Fruit fly (Drosophila melanogaster) whole organism, larva: Measurements from ENCODE around the gene Flo2.

Experiments used
- noc ChIP-seq: fragments of 200-800 bp; sonication (Bioruptor generic); optimal IDR thresholded peaks from 3 replicates; lab custom pipeline; 2019; ENCODE audit warnings: missing biosample characterization, mild to moderate bottlenecking, missing genetic modification characterization, moderate library complexity

Flo2 gene

DNA sequence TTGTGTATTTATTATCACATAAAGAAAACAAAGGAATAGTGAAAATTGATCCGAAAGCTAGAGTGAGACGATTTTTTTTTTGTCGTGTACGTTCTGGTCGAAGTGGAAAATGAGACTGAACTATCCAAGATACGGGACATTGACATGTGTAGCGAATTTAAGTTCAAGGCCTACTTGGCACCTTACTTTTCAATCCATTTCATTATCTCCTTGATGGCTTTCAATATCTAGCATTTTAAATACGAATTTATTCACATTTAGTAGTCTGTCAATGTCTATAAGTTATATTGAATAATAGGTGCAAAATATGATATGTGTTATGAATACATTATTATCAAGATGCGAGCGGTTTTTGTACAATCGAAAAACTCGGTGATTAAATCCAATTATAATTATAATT, 89.7 kb downstream of the Flo2 start, which contains the start of gene CG32591:
Gene CG32591, minus strand, starts transcription at position 101 of the 400 bp plus-strand sequence.
- TF ChIP-seq noc (tag; lab: Kevin White, UChicago), result no peak

DNA sequence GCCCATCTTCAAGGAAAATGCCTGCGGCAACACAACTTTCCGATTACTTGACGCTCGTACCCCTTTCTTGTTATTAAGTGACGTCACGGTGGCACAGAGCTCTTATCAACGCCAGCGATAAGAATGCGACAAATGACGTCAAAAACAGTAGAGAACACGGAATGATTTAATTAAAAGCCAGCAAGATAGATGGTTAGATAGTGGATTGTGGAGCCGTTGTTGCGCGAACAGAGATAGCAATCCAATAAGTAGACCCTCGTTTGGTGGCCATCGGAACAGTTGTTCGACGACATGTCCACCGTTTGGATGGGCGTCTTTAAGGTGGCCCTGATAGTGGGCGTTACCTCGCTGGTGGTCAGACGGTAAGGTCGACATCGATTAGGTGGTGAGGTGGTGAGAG, 90.6 kb downstream of the Flo2 start:
- peak; percentile 9 for TF ChIP-seq noc (tag; lab: Kevin White, UChicago)

DNA sequence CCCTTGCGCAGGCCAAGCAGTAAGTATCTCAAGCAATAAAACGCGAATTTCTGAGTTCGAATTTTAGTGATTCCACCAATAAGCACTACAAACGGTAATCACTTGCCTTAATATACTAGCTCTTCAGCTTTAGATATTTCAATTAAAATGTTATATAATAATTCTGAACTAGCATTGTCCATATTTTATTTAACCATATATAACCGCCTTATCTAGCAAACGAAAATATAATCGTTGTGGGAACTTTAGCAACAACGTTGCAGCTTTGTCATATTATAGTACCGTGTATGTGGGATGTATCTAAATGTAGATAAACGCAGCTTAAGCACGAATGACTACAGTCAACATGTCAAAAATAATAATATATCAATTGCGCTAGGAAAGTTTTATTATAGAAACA, 92.1 kb downstream of the Flo2 start:
- TF ChIP-seq noc (tag; lab: Kevin White, UChicago), result no peak

DNA sequence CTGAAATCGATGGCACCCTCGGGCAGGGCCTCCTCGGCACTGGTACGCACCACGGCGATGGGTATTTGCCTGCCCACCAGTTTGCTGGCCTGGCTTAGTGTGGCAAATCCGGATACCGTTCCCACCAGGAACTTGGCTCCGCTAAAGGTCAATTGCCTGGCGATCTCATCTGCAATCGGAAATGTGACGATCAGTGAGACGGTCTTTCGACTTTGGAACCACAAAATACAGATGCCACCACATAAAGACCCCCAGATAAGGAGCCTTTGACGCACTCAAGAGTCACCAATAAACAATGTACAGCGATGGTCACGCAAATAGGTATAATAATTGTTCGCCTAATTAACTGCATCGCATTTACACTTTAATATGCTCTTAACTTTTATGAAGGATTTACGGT, 97.1 kb downstream of the Flo2 start:
- peak; percentile 28 for TF ChIP-seq noc (tag; lab: Kevin White, UChicago)

DNA sequence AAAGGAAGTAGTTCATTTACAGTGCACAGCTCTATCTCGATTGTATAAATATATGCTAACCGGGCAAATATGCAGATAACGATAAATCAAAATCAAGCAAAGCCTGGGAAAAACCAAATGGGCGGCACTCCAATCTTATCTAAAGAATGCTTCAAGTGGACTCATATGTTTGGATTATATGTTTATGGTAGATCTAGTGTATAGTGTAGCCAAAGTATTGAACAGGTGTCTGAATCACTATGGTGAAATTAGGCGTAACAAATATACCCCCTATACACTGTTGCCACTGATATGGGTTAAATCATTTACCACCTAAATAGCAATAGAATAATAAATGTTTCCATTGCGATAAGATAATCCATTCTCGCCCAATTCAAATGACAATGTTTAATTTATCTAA, 107.3 kb downstream of the Flo2 start:
- peak; percentile 59 for TF ChIP-seq noc (tag; lab: Kevin White, UChicago)

DNA sequence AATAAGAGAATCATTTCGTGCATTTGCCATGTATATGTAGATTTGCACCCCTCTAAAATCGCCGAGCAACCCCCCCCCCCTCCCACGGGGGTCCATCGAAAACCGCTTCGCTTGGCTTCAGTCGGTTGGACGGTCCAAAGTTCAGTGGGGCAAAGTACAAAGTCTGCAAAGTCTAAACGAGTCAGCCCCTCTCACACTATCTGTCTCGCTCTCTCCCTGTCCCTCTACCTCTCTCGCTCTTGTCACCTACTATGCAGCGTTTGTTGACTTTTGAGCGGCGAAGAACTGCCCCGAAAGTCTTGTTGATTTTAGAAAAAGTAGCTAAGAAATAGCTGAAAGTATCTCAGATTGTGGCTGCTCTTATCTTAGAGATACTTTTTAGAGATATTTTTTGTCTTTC, 108.2 kb downstream of the Flo2 start:
- peak; percentile 40 for TF ChIP-seq noc (tag; lab: Kevin White, UChicago)

DNA sequence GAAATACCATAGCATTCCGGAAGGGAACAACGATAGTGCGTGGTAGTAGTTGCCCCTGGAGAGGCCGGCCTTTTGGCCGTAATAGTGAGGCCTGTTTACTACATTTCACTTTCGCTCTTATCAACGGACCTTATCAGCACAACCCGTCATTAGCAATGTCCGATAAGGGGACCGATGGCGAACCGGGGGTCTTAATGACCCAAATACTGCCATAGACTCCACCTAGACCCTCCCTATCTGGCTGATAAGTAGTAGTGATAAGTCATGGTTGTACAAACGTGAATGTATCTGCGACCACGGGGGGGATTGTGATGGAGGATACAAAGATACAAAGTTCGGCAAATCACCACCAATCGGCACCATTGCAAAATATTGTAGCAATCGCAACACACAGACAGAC, 110.1 kb downstream of the Flo2 start:
- peak; percentile 38 for TF ChIP-seq noc (tag; lab: Kevin White, UChicago)

DNA sequence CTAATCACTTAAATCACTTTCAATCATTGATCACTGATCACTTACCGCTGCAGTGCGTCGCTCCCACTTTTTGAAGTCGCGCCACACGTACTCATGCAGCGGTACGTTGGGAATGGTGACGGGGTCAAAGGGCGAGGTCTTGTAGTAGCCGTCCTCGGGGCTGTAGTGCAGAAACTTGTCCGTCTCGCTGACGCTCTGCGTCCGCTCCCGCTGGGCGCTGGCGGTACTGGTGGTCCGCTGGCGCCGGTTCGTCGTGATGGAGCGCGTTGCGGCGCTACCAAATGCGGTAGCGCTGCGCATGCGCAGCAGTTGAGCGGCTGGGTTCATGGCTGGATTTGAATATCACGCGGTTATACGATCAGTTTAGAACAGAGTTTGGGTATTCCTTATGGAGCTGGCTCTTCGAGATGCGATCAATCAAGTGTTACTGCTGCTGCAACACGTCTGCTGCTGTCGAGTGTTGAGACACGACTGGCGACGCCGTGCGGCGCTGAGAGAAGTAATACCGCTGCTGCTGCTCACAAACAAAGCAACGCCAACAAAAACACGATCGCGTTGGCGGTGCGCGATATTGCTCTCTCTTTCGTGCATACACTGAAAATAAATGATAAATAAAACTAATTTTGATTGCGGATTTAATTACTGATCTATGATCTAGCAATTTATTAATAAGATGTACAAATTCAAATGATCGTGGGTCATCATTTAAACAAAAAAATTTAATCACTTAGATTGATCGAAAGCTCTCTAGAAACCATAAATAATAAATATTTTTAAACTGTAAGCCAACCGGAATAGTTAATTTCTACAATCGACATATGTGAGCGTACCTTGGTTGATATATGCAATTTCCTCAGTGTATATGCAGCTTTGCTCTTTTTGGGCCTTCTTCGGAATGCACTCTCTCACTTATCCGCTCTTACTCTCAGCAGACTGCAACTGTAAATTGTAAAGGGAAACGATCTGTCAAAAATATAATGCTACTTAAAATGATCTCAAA, 111.4 kb downstream of the Flo2 start:
- TF ChIP-seq noc (tag; lab: Kevin White, UChicago), result peak; percentile 74

DNA sequence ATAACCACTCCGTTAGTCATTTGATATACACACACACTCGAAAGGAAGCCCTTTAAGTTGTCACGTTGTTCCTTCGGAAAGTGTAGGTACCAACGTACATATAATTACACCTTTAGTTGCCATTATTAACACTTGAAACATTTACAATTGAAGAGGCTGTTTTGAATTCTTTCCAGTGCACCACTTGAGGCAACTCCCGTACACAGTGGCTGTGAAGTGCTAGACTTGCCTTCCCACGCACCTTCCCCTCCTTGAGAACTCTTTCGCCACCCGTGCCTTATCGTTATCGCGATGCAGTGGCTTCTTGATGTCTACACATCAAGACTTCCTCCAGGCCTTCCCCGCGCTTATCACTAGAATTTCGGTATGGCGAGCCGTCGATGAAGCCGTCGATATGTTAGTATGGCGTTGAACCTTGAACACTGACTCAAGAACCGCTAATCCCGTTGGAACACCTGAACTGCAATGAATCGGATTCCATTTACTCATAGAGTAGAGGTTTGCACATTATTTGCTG, 112.2 kb downstream of the Flo2 start:
- TF ChIP-seq noc (tag; lab: Kevin White, UChicago), result no peak

DNA sequence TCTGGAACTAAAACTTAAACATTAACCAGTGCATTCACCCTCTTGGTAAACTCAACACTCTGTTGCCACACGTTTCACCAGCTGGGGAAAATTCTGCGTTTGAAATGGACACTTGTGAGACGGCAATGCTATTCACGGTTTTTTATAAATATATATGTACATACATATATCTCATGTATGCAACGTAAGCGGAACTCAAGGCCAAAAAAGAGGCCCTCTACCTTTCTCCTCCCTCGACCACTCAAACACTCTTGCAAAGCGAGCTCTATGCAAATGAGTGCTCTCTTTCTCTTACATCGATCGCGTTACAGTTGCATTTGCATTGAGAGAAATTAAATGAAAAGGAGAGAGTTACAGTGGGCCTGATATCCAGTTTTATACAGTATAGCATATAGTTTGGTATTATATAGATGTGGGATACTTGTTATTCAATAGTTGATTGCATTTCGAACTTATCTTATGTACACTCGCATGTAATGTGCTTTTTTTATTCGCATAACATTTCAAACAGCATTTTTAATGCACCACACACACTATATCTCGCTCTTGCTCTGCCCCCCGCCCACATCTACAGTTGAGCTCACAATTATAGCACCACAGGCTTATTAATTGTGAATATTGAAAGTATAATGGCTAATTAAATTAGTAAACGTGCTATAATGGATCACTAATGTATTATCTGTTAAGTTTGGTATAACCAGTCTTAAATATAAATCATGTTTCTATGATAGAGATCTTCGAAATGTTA, 113.1 kb downstream of the Flo2 start:
- TF ChIP-seq noc (tag; lab: Kevin White, UChicago), result no peak

DNA sequence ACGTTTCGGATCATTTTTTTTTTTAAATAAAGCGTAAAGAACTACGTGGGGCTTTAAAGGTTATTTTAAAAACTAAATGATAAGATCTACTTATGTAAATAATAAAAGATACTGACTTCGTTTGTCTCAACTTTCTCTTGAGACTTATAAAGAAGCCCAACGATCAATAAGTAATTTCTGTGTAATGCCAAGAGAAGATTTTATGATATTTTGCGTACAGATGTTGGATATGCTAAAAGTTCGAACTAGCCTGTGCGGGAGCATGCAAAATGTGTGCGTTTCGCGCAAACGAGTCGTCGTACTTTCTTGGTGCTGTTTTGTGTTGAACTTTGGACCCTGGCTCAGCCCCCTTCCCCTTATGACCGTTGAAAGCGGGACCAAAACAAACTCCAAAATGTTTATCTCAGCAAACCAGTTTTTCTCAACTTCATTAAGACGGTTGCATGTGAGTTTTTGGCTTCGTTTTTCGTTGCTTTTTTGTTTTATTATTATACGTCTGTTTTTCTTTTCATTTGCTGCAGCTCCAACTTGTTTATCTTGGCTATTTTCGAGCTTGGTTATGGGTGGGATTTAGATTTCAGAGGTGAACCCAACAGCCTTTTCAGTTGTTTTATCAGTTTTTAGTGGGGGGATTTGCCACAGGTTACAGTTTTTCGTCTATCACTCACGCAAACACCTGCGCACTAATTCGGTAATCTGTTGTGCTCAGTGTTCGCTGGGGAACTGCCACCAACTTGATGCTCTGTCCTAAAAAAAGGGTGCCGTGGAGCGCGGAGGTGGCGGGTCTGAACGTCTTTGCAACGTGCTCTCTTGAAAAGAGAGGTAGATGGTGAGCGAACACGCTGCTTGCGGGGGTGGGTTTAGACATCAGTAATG, 113.9 kb downstream of the Flo2 start, which contains the start of gene pdgy:
Gene pdgy, minus strand, starts transcription at position 688 of the 876 bp plus-strand sequence.
- no peak for TF ChIP-seq noc (tag; lab: Kevin White, UChicago)

DNA sequence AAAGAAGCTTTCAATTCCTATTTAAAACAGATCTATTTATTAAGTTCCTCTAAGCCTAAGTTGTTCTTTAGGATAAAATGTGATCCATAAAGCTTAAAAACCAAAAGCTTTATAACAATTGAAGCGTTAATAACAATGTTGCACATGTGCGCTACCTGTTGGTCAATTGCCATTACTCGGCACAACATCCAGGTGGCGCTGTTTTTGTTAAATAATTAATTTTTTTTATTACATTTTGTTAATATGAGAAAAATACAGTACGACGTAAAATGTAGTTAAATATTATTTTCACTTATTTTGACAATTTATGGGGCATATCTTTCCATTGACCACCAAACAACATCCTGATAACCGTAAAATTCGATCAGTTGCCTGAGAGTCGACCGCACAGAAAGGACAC, 114.7 kb downstream of the Flo2 start:
- no peak for TF ChIP-seq noc (tag; lab: Kevin White, UChicago)

DNA sequence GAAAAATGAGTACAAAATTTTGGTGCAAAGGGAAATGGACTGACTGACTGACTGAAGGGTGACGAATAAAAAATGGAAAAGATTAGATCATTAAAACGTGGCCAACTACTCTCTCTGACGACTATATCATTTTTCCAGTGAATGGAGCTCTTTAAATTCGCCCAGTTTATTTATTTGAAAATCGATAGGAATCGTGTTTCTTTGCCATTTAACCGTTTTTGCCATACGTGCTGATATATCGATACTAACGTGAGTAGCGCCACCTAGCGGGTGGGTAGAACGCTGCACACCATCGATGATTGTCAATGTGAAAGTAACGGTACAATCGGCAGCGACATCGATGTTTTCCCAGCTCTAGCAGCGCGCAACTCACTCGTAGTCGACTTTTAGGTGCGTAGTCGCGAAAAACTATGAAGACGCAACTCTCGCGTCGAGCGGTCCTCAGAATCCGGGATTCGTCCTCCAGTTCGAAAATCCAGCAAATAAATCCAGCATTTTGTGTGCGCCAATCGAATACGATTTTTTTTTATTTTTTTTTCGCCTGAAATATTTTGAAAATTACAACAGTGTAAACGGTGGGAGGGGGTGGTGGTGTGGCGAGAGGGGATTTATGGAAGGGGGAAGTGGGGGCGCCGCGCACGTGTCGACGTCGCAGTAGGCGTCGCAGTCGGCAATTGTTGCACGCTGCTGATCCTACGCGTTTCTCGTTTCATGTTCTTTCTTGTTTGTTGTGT, 116.0 kb downstream of the Flo2 start, which contains the start of the genes CG9030 and eag:
Gene CG9030, minus strand, starts transcription at position 51 of the 734 bp plus-strand sequence.
Gene eag, plus strand, starts transcription at position 428 of the 734 bp plus-strand sequence.
- no peak for TF ChIP-seq noc (tag; lab: Kevin White, UChicago)

DNA sequence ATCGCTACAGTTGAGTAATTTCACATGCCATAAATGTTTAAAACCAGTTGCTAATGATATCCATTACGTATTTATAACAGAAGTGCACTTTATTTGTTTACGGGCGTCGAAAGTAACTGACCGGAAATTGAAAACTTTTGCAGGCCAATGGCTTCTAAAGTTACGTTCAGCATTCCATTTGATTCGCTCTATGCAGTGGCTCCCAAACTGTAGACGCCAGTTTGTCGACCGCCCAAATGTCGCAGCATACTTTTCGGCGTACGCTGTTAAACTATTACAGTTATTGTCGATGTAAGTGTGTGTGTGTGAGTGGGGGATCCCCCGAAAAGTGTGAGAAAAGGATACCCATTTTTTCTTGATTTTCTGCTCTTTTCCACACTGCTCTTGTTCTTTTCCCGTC, 121.7 kb downstream of the Flo2 start:
- no peak for TF ChIP-seq noc (tag; lab: Kevin White, UChicago)
